Fruit fly (Drosophila melanogaster) whole organism, embryonic: Measurements from ENCODE around the gene CG32280.

Source experiments
- ATbp ChIP-seq: fragments of 200-800 bp; sonication (Bioruptor generic); optimal IDR thresholded peaks from 2 replicates; lab custom pipeline; 2017; ENCODE audit warnings: missing biosample characterization, mild to moderate bottlenecking, missing genetic modification characterization, missing genetic modification reagents
- Antp ChIP-seq: fragments of 200-800 bp; sonication (Bioruptor generic); optimal IDR thresholded peaks from 3 replicates; lab custom pipeline; 2016; ENCODE audit warnings: missing biosample characterization, missing genetic modification characterization
- Asciz ChIP-seq: fragments of 200-800 bp; sonication (Bioruptor generic); optimal IDR thresholded peaks from 2 replicates; lab custom pipeline; 2017; ENCODE audit warnings: missing biosample characterization, mild to moderate bottlenecking, missing genetic modification characterization, missing genetic modification reagents
- Awh ChIP-seq: fragments of 200-800 bp; sonication (Bioruptor generic); IDR thresholded peaks from 2 replicates; pipeline ENCODE4, ENCODE4 v1.3.6; 2022; ENCODE audit warnings: missing biosample characterization, missing genetic modification characterization
- CG10274 ChIP-seq: fragments of 200-800 bp; sonication (Bioruptor generic); optimal IDR thresholded peaks from 3 replicates; lab custom pipeline; 2017; ENCODE audit warnings: missing biosample characterization, mild to moderate bottlenecking, missing genetic modification characterization
- CG10366 ChIP-seq: fragments of 200-800 bp; sonication (Bioruptor generic); IDR thresholded peaks from 2 replicates; pipeline ENCODE4 v1.3.6; 2022; ENCODE audit warnings: missing biosample characterization, missing genetic modification characterization
- CG10565 ChIP-seq: fragments of 200-800 bp; sonication (Bioruptor generic); optimal IDR thresholded peaks from 3 replicates; lab custom pipeline; 2016; ENCODE audit warnings: missing biosample characterization, mild to moderate bottlenecking, missing genetic modification characterization
- CG12942 ChIP-seq: fragments of 200-800 bp; sonication (Bioruptor generic); optimal IDR thresholded peaks from 3 replicates; lab custom pipeline; 2016; ENCODE audit warnings: missing biosample characterization, missing genetic modification characterization
- CG13624 ChIP-seq: fragments of 200-800 bp; sonication (Bioruptor generic); optimal IDR thresholded peaks from 2 replicates; lab custom pipeline; 2016; ENCODE audit warnings: missing biosample characterization, missing genetic modification characterization
- CG14710 ChIP-seq: fragments of 200-800 bp; sonication (Bioruptor generic); optimal IDR thresholded peaks from 3 replicates; lab custom pipeline; 2019; ENCODE audit warnings: missing biosample characterization, mild to moderate bottlenecking, missing genetic modification characterization, moderate library complexity
- CG1529 ChIP-seq: fragments of 200-800 bp; sonication (Bioruptor generic); optimal IDR thresholded peaks from 3 replicates; lab custom pipeline; 2018; ENCODE audit warnings: missing biosample characterization, missing genetic modification characterization
- CG17612 ChIP-seq: fragments of 200-800 bp; sonication (Bioruptor generic); IDR thresholded peaks from 2 replicates; pipeline ENCODE4 v1.3.6; 2022; ENCODE audit warnings: missing biosample characterization, missing genetic modification characterization
- CG2116 ChIP-seq: fragments of 200-800 bp; sonication (Bioruptor generic); optimal IDR thresholded peaks from 3 replicates; lab custom pipeline; 2018; ENCODE audit warnings: missing biosample characterization, mild to moderate bottlenecking, missing genetic modification characterization
- CG3163 ChIP-seq: fragments of 200-800 bp; sonication (Bioruptor generic); optimal IDR thresholded peaks from 3 replicates; lab custom pipeline; 2016; ENCODE audit warnings: missing biosample characterization, missing genetic modification characterization
- CG34224 ChIP-seq: fragments of 200-800 bp; sonication (Bioruptor generic); IDR thresholded peaks from 3 replicates; pipeline ENCODE4 v1.3.6; 2022; ENCODE audit warnings: missing biosample characterization, missing genetic modification characterization; ENCODE audit not compliant: partially characterized antibody
- CG34376 ChIP-seq: fragments of 200-800 bp; sonication (Bioruptor generic); optimal IDR thresholded peaks from 2 replicates; lab custom pipeline; 2018; ENCODE audit warnings: missing biosample characterization, mild to moderate bottlenecking, missing genetic modification characterization
- CG3838 ChIP-seq: fragments of 200-800 bp; sonication (Bioruptor generic); optimal IDR thresholded peaks from 3 replicates; lab custom pipeline; 2016; ENCODE audit warnings: missing biosample characterization, missing genetic modification characterization
- CG4328 ChIP-seq: fragments of 200-800 bp; sonication (Bioruptor generic); optimal IDR thresholded peaks from 3 replicates; lab custom pipeline; 2017; ENCODE audit warnings: missing biosample characterization, missing genetic modification reagents, missing genetic modification characterization
- CG5953 ChIP-seq: fragments of 200-800 bp; sonication (Bioruptor generic); IDR thresholded peaks from 2 replicates; pipeline ENCODE4 v1.3.6; 2022; ENCODE audit warnings: missing biosample characterization, missing genetic modification characterization
- CG6654 ChIP-seq: fragments of 200-800 bp; sonication (Bioruptor generic); optimal IDR thresholded peaks from 2 replicates; lab custom pipeline; 2017; ENCODE audit warnings: missing biosample characterization, mild to moderate bottlenecking, missing genetic modification characterization
- CG7372 ChIP-seq: fragments of 200-800 bp; sonication (Bioruptor generic); IDR thresholded peaks from 2 replicates; pipeline ENCODE4 v1.3.6; 2022; ENCODE audit warnings: missing biosample characterization, missing genetic modification characterization
- CG9932 ChIP-seq: fragments of 200-800 bp; sonication (Bioruptor generic); IDR thresholded peaks from 2 replicates; pipeline ENCODE4 v1.3.6; 2022; ENCODE audit warnings: missing biosample characterization, missing genetic modification characterization
- CoRest ChIP-seq: fragments of 200-800 bp; sonication (Bioruptor generic); optimal IDR thresholded peaks from 3 replicates; lab custom pipeline; 2018; ENCODE audit warnings: missing biosample characterization, mild to moderate bottlenecking, missing genetic modification characterization, moderate library complexity
- Deaf1 ChIP-seq: fragments of 200-800 bp; optimal IDR thresholded peaks from 3 replicates; lab custom pipeline; 2019; ENCODE audit warnings: missing biosample characterization, mild to moderate bottlenecking, missing genetic modification characterization, moderate library complexity
- E2f1 ChIP-seq: fragments of 200-800 bp; sonication (Bioruptor generic); IDR thresholded peaks from 2 replicates; pipeline ENCODE4 v1.3.6; 2022; ENCODE audit warnings: missing biosample characterization, missing genetic modification characterization
- Rx ChIP-seq: fragments of 200-800 bp; sonication (Bioruptor generic); IDR thresholded peaks from 2 replicates; pipeline ENCODE4 v1.3.6; 2022; ENCODE audit warnings: missing biosample characterization, missing genetic modification characterization
- Vsx1 ChIP-seq: fragments of 200-800 bp; sonication (Bioruptor generic); optimal IDR thresholded peaks from 2 replicates; lab custom pipeline; 2017; ENCODE audit warnings: missing biosample characterization, mild to moderate bottlenecking, missing genetic modification characterization, missing genetic modification reagents
- chif ChIP-seq, 2 experiments: fragments of 200-800 bp; sonication (Bioruptor generic); optimal IDR thresholded peaks; 3 replicates each; lab custom pipeline; 2016; ENCODE audit warnings: missing biosample characterization in 2 of 2, missing genetic modification characterization in 2 of 2
- chm ChIP-seq: fragments of 200-800 bp; sonication (Bioruptor generic); IDR thresholded peaks from 2 replicates; pipeline ENCODE4 v1.3.6; 2022; ENCODE audit warnings: missing biosample characterization, missing genetic modification characterization
- corto ChIP-seq: fragments of 200-800 bp; sonication (Bioruptor generic); optimal IDR thresholded peaks from 2 replicates; lab custom pipeline; 2016; ENCODE audit warnings: missing biosample characterization, mild to moderate bottlenecking, missing genetic modification characterization, moderate library complexity
- crc ChIP-seq: fragments of 200-800 bp; sonication (Bioruptor generic); optimal IDR thresholded peaks from 2 replicates; lab custom pipeline; 2016; ENCODE audit warnings: missing biosample characterization, missing genetic modification characterization
- dimm ChIP-seq: fragments of 200-800 bp; sonication (Bioruptor generic); IDR thresholded peaks from 2 replicates; pipeline ENCODE4 v1.3.6; 2022; ENCODE audit warnings: missing biosample characterization, missing genetic modification characterization
- fru ChIP-seq: fragments of >200 bp; optimal IDR thresholded peaks from 2 replicates; lab custom pipeline; 2017
- ftz-f1 ChIP-seq: fragments of 200-800 bp; sonication (Bioruptor generic); optimal IDR thresholded peaks from 2 replicates; lab custom pipeline; 2016; ENCODE audit warnings: missing biosample characterization, missing genetic modification characterization
- grn ChIP-seq: fragments of 200-800 bp; sonication (Bioruptor generic); optimal IDR thresholded peaks from 3 replicates; lab custom pipeline; 2017; ENCODE audit warnings: missing biosample characterization, missing genetic modification characterization
- insv ChIP-seq, 2 experiments: fragments of 200-800 bp; sonication (Bioruptor generic); optimal IDR thresholded peaks; 3 replicates each; lab custom pipeline; 2016 to 2018; ENCODE audit warnings: missing biosample characterization in 2 of 2, missing genetic modification characterization in 2 of 2
- jigr1 ChIP-seq: fragments of 200-800 bp; sonication (Bioruptor generic); IDR thresholded peaks from 3 replicates; pipeline ENCODE4 v1.3.6; 2022; ENCODE audit warnings: missing biosample characterization, missing genetic modification characterization
- lbe ChIP-seq: fragments of 200-800 bp; sonication (Bioruptor generic); optimal IDR thresholded peaks from 2 replicates; lab custom pipeline; 2016; ENCODE audit warnings: missing biosample characterization, mild to moderate bottlenecking, missing genetic modification characterization
- lov ChIP-seq, 2 experiments: fragments of 200-800 bp in 1 of 2; fragments of >200 bp in 1 of 2; sonication (Bioruptor generic) in 1 of 2; IDR thresholded peaks in 1 of 2; optimal IDR thresholded peaks in 1 of 2; 2 replicates in 1 of 2; 3 replicates in 1 of 2; pipeline versions ENCODE4 v1.3.6 to Lab custom; 2017 to 2022; ENCODE audit warnings: missing biosample characterization in 1 of 2, missing genetic modification characterization in 1 of 2
- org-1 ChIP-seq: fragments of 200-800 bp; sonication (Bioruptor generic); optimal IDR thresholded peaks from 2 replicates; lab custom pipeline; 2017; ENCODE audit warnings: missing biosample characterization, missing genetic modification characterization
- phol ChIP-seq: fragments of 200-800 bp; sonication (Bioruptor generic); optimal IDR thresholded peaks from 3 replicates; lab custom pipeline; 2018; ENCODE audit warnings: missing biosample characterization, mild to moderate bottlenecking, missing genetic modification characterization, moderate library complexity
- sc ChIP-seq, 3 experiments: fragments of >200 bp in 2 of 3; fragments of 200-800 bp in 1 of 3; sonication (Bioruptor generic) in 1 of 3; optimal IDR thresholded peaks; 2 replicates in 2 of 3; 3 replicates in 1 of 3; lab custom pipeline; 2017; ENCODE audit warnings: mild to moderate bottlenecking in 1 of 3, missing biosample characterization in 1 of 3, missing genetic modification characterization in 1 of 3, missing genetic modification reagents in 1 of 3
- shn ChIP-seq: fragments of 200-800 bp; sonication (Bioruptor generic); optimal IDR thresholded peaks from 3 replicates; lab custom pipeline; 2016; ENCODE audit warnings: missing biosample characterization, missing genetic modification characterization
- stwl ChIP-seq: fragments of 200-800 bp; sonication (Bioruptor generic); optimal IDR thresholded peaks from 3 replicates; lab custom pipeline; 2018; ENCODE audit warnings: missing biosample characterization, mild to moderate bottlenecking, missing genetic modification characterization, moderate library complexity
- toy ChIP-seq: fragments of 200-800 bp; sonication (Bioruptor generic); IDR thresholded peaks from 2 replicates; pipeline ENCODE4 v1.3.6; 2022; ENCODE audit warnings: missing biosample characterization, missing genetic modification characterization
- tup ChIP-seq: fragments of 200-800 bp; sonication (Bioruptor generic); optimal IDR thresholded peaks from 2 replicates; lab custom pipeline; 2016; ENCODE audit warnings: missing biosample characterization, mild to moderate bottlenecking, missing genetic modification characterization, moderate library complexity
- vfl ChIP-seq: fragments of 200-800 bp; sonication (Bioruptor generic); optimal IDR thresholded peaks from 2 replicates; lab custom pipeline; 2016; ENCODE audit warnings: missing biosample characterization, missing genetic modification characterization
- wor ChIP-seq: fragments of 200-800 bp; sonication (Bioruptor generic); IDR thresholded peaks from 2 replicates; pipeline ENCODE4 v1.3.6; 2022; ENCODE audit warnings: missing biosample characterization, missing genetic modification characterization

CG32280 gene

dm6 chr3L:3198447-3199402 lies 33.7 kb downstream of the CG32280 start, which contains the start of the genes CG32276 and gry (continued):
- TF ChIP-seq vfl (GFP tag; lab: Kevin White, UChicago) = peak; percentile 77
- no peak; the same call in 2 of the 3 replicates for TF ChIP-seq CG34224
- TF ChIP-seq dimm (GFP tag; lab: Robert Waterston, UW) = no peak
- peak; percentile 59 for TF ChIP-seq wor
- no peak for TF ChIP-seq CG10274 (GFP tag; lab: Kevin White, UChicago)
- peak; percentile 61 for TF ChIP-seq CG3163 (GFP tag; lab: Kevin White, UChicago)
- TF ChIP-seq CG14710 (tag; lab: Kevin White, UChicago) = peak; percentile 91
- TF ChIP-seq E2f1 (GFP tag; lab: Robert Waterston, UW) = peak; percentile 53
- peak; percentile 73 for TF ChIP-seq lbe (GFP tag; lab: Kevin White, UChicago)
- TF ChIP-seq Asciz = no peak
- peak; percentile 74 for TF ChIP-seq chm (GFP tag; lab: Robert Waterston, UW)
- no peak for TF ChIP-seq CG6654 (GFP tag; lab: Kevin White, UChicago)
- no peak for TF ChIP-seq lov (optimal IDR thresholded peaks at IDR 0.05; lab: Kevin White, UChicago)
- TF ChIP-seq lov (GFP tag; IDR thresholded peaks at IDR 0.05; lab: Robert Waterston, UW) = peak; percentile 61; the same call in 1 of the 3 replicates
- no peak for TF ChIP-seq fru (lab: Kevin White, UChicago)
- TF ChIP-seq grn (GFP tag; lab: Kevin White, UChicago) = no peak
- TF ChIP-seq shn = peak; percentile 65
- peak; percentile 53 for TF ChIP-seq CG3838
- TF ChIP-seq stwl (tag; lab: Kevin White, UChicago) = peak; percentile 60
- TF ChIP-seq toy (GFP tag; lab: Robert Waterston, UW) = peak; percentile 40; the same call in 1 of the 2 replicates
- peak; percentile 88 for TF ChIP-seq CG9932
- TF ChIP-seq CG5953 (GFP tag; lab: Robert Waterston, UW) = no peak
- TF ChIP-seq org-1 (GFP tag; lab: Kevin White, UChicago) = peak; percentile 30
- TF ChIP-seq CoRest = peak; percentile 78
- no peak for TF ChIP-seq CG17612 (GFP tag; lab: Robert Waterston, UW)
- no peak for TF ChIP-seq Deaf1 (tag; lab: Kevin White, UChicago)
- peak; percentile 93 for TF ChIP-seq CG2116 (GFP tag; lab: Kevin White, UChicago)
- no peak for TF ChIP-seq corto (GFP tag; lab: Kevin White, UChicago)
- TF ChIP-seq crc (GFP tag; lab: Kevin White, UChicago) = peak; percentile 48
- TF ChIP-seq CG4328 (GFP tag; lab: Kevin White, UChicago) = peak; percentile 70
- TF ChIP-seq ATbp (GFP tag; lab: Kevin White, UChicago) = no peak
- TF ChIP-seq sc (optimal IDR thresholded peaks at IDR 0.05; lab: Kevin White, UChicago) = no peak
- no peak for TF ChIP-seq sc (GFP tag; optimal IDR thresholded peaks at IDR 0.05; lab: Kevin White, UChicago)
- TF ChIP-seq CG10565 (GFP tag; lab: Kevin White, UChicago) = peak; percentile 26
- TF ChIP-seq phol (tag; lab: Kevin White, UChicago) = peak; percentile 90
- peak; percentile 64 for TF ChIP-seq CG10366
- peak; percentile 75 for TF ChIP-seq CG34376 (GFP tag; lab: Kevin White, UChicago)
- no peak for TF ChIP-seq Vsx1
- TF ChIP-seq CG13624 (GFP tag; lab: Kevin White, UChicago) = peak; percentile 80
- TF ChIP-seq insv (GFP tag; optimal IDR thresholded peaks at IDR 0.05; lab: Kevin White, UChicago) = peak in 1 of 2 experiments; percentile 91
- no peak for TF ChIP-seq jigr1 (GFP tag; lab: Robert Waterston, UW)
- TF ChIP-seq Rx = peak; percentile 14; the same call in 1 of the 2 replicates
- no peak for TF ChIP-seq Awh
- peak; percentile 63 for TF ChIP-seq tup (GFP tag; lab: Kevin White, UChicago)
- TF ChIP-seq CG12942 (GFP tag; lab: Kevin White, UChicago) = peak; percentile 71
- TF ChIP-seq CG1529 (GFP tag; lab: Kevin White, UChicago) = no peak
- TF ChIP-seq Antp (GFP tag; lab: Kevin White, UChicago) = peak; percentile 79
- TF ChIP-seq CG7372 = peak; percentile 66; the same call in 1 of the 2 replicates
- TF ChIP-seq chif (GFP tag; optimal IDR thresholded peaks at IDR 0.05; lab: Kevin White, UChicago) = peak; percentile 54 to 71
- TF ChIP-seq ftz-f1 (GFP tag; lab: Kevin White, UChicago) = peak; percentile 83
